Worm (Caenorhabditis elegans) whole organism, L2 larva: ENCODE measurements around the gene ceh-76.

Experiments used
- F13H6.1 ChIP-seq: sonication (generic microtip); optimal IDR thresholded peaks from 2 replicates; lab custom pipeline; 2016; ENCODE audit warnings: missing genetic modification characterization, missing compliant biosample characterization
- R02D3.7 ChIP-seq: fragments of 150-350 bp; optimal IDR thresholded peaks from 2 replicates; lab custom pipeline; 2014; ENCODE audit warnings: missing biosample characterization, missing genetic modification characterization
- Y55F3AM.14 ChIP-seq: fragments of 200-800 bp; sonication (Bioruptor generic); optimal IDR thresholded peaks from 2 replicates; lab custom pipeline; 2018; ENCODE audit warnings: mild to moderate bottlenecking, missing genetic modification characterization, missing compliant biosample characterization
- ZK546.5 ChIP-seq: sonication (generic microtip); optimal IDR thresholded peaks from 2 replicates; lab custom pipeline; 2017; ENCODE audit warnings: missing biosample characterization, missing genetic modification characterization
- ama-1 ChIP-seq: fragments of 150-350 bp; optimal IDR thresholded peaks from 2 replicates; lab custom pipeline; 2018; ENCODE audit warnings: inconsistent platforms
- blmp-1 ChIP-seq: sonication (generic microtip); optimal IDR thresholded peaks from 2 replicates; lab custom pipeline; 2017; ENCODE audit warnings: missing genetic modification characterization, mild to moderate bottlenecking, missing compliant biosample characterization, antibody characterized with exemption, moderate library complexity; ENCODE audit not compliant: insufficient read depth
- ceh-16 ChIP-seq: fragments of 150-350 bp; optimal IDR thresholded peaks from 2 replicates; lab custom pipeline; 2014; ENCODE audit warnings: missing biosample characterization, missing genetic modification characterization
- ceh-82 ChIP-seq: fragments of 150-350 bp; optimal IDR thresholded peaks from 2 replicates; lab custom pipeline; 2014; ENCODE audit warnings: missing biosample characterization, missing genetic modification characterization
- crh-2 ChIP-seq: sonication (generic microtip); optimal IDR thresholded peaks from 2 replicates; lab custom pipeline; 2017; ENCODE audit warnings: missing biosample characterization, missing genetic modification characterization
- dmd-4 ChIP-seq: sonication (generic microtip); optimal IDR thresholded peaks from 2 replicates; lab custom pipeline; 2017; ENCODE audit warnings: missing biosample characterization, missing genetic modification characterization
- egl-27 ChIP-seq: sonication (generic microtip); optimal IDR thresholded peaks from 3 replicates; lab custom pipeline; 2017; ENCODE audit warnings: missing biosample characterization, missing genetic modification reagents, missing genetic modification characterization
- elt-1 ChIP-seq: fragments of 150-350 bp; optimal IDR thresholded peaks from 2 replicates; lab custom pipeline; 2014; ENCODE audit warnings: missing biosample characterization, missing genetic modification characterization
- elt-3 ChIP-seq: sonication (generic microtip); optimal IDR thresholded peaks from 2 replicates; lab custom pipeline; 2017; ENCODE audit warnings: missing biosample characterization, missing genetic modification characterization
- fos-1 ChIP-seq: fragments of 150-350 bp; optimal IDR thresholded peaks from 2 replicates; lab custom pipeline; 2014; ENCODE audit warnings: missing biosample characterization, missing genetic modification characterization
- lin-11 ChIP-seq: fragments of 150-350 bp; sonication (generic microtip); optimal IDR thresholded peaks from 2 replicates; lab custom pipeline; 2014; ENCODE audit warnings: missing biosample characterization, missing genetic modification characterization, inconsistent platforms, mixed read lengths
- lin-13 ChIP-seq: fragments of 150-350 bp; optimal IDR thresholded peaks from 2 replicates; lab custom pipeline; 2014; ENCODE audit warnings: missing biosample characterization, missing genetic modification reagents, missing genetic modification characterization
- lin-39 ChIP-seq: fragments of 150-350 bp; optimal IDR thresholded peaks from 2 replicates; lab custom pipeline; 2014; ENCODE audit warnings: missing biosample characterization, missing genetic modification reagents, missing genetic modification characterization
- lsy-2 ChIP-seq, 2 experiments: fragments of 150-350 bp in 1 of 2; sonication (generic microtip) in 1 of 2; optimal IDR thresholded peaks; 2 replicates each; lab custom pipeline; 2014 to 2017; ENCODE audit warnings: missing biosample characterization in 2 of 2, missing genetic modification characterization in 2 of 2
- mab-5 ChIP-seq: fragments of 150-350 bp; optimal IDR thresholded peaks from 2 replicates; lab custom pipeline; 2014; ENCODE audit warnings: missing biosample characterization, missing genetic modification characterization
- mbf-1 ChIP-seq: sonication (generic microtip); optimal IDR thresholded peaks from 2 replicates; lab custom pipeline; 2017; ENCODE audit warnings: missing biosample characterization, missing genetic modification characterization
- nhr-10 ChIP-seq: sonication (generic microtip); optimal IDR thresholded peaks from 2 replicates; lab custom pipeline; 2017; ENCODE audit warnings: missing biosample characterization, missing genetic modification characterization
- nhr-11 ChIP-seq: fragments of 150-350 bp; optimal IDR thresholded peaks from 2 replicates; lab custom pipeline; 2014; ENCODE audit warnings: missing biosample characterization, missing genetic modification characterization
- nhr-21 ChIP-seq: fragments of 150-350 bp; optimal IDR thresholded peaks from 2 replicates; lab custom pipeline; 2014; ENCODE audit warnings: missing biosample characterization, missing genetic modification characterization
- nhr-237 ChIP-seq: fragments of 150-350 bp; optimal IDR thresholded peaks from 2 replicates; lab custom pipeline; 2014; ENCODE audit warnings: missing biosample characterization, missing genetic modification characterization
- nhr-25 ChIP-seq: fragments of 150-350 bp; sonication (generic microtip); optimal IDR thresholded peaks from 3 replicates; lab custom pipeline; 2014; ENCODE audit warnings: missing biosample characterization, missing genetic modification characterization
- nhr-6 ChIP-seq: fragments of 150-350 bp; optimal IDR thresholded peaks from 2 replicates; lab custom pipeline; 2014; ENCODE audit warnings: missing biosample characterization, missing genetic modification characterization
- nhr-77 ChIP-seq: fragments of 150-350 bp; optimal IDR thresholded peaks from 2 replicates; lab custom pipeline; 2014; ENCODE audit warnings: missing biosample characterization, missing genetic modification characterization
- peb-1 ChIP-seq: fragments of 150-350 bp; optimal IDR thresholded peaks from 2 replicates; lab custom pipeline; 2014; ENCODE audit warnings: missing biosample characterization, missing genetic modification characterization
- sem-4 ChIP-seq: fragments of 150-350 bp; optimal IDR thresholded peaks from 2 replicates; lab custom pipeline; 2014; ENCODE audit warnings: missing biosample characterization, missing genetic modification reagents, missing genetic modification characterization
- sma-3 ChIP-seq: sonication (generic microtip); optimal IDR thresholded peaks from 2 replicates; lab custom pipeline; 2016; ENCODE audit warnings: missing genetic modification reagents, missing genetic modification characterization, missing compliant biosample characterization
- sma-9 ChIP-seq, 2 experiments: fragments of 150-350 bp in 1 of 2; sonication (generic microtip) in 1 of 2; optimal IDR thresholded peaks; 2 replicates each; lab custom pipeline; 2014 to 2016; ENCODE audit warnings: missing genetic modification characterization in 2 of 2, mild to moderate bottlenecking in 1 of 2, missing biosample characterization in 1 of 2, missing compliant biosample characterization in 1 of 2, missing genetic modification reagents in 1 of 2, moderate library complexity in 1 of 2
- snpc-4 ChIP-seq: fragments of 150-350 bp; optimal IDR thresholded peaks from 2 replicates; lab custom pipeline; 2014; ENCODE audit warnings: missing biosample characterization, missing genetic modification characterization
- unc-39 ChIP-seq: fragments of 150-350 bp; optimal IDR thresholded peaks from 2 replicates; lab custom pipeline; 2014; ENCODE audit warnings: missing biosample characterization, missing genetic modification characterization
- unc-55 ChIP-seq: fragments of 150-350 bp; sonication (generic microtip); optimal IDR thresholded peaks from 3 replicates; lab custom pipeline; 2014; ENCODE audit warnings: missing biosample characterization, missing genetic modification reagents, missing genetic modification characterization
- zag-1 ChIP-seq: fragments of 150-350 bp; optimal IDR thresholded peaks from 2 replicates; lab custom pipeline; 2014; ENCODE audit warnings: missing biosample characterization, missing genetic modification characterization
- ztf-4 ChIP-seq: fragments of 150-350 bp; optimal IDR thresholded peaks from 2 replicates; lab custom pipeline; 2014; ENCODE audit warnings: missing biosample characterization, missing genetic modification characterization

The ceh-76 gene

DNA sequence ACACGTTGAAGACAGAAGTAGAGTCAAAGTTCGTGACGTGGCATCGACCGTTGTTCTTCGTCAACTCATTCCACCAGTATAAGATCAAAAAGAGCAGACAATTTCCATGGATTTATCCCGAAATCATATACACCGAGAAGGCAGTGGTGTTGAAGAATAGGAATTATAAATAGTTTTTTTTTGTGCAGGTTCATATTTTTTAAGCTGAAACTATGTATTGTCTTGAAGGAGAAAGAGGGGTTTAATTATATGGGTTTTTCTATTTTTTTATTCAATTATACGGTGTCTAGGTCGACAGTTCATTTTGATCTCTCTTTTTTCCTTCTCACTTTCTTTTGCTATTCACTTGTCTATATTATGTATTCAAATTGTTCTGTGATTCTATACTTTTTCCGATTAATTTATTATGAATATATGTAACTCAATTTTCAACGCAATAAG, 44.6 kb upstream of the ceh-76 start:
- TF ChIP-seq nhr-11 (tag; lab: Kevin White, UChicago) (peak; percentile 71), nhr-25 (tag; lab: Kevin White, UChicago) (peak; percentile 65), mbf-1 (tag; lab: Kevin White, UChicago) (no peak), nhr-77 (tag; lab: Kevin White, UChicago) (peak; percentile 38), crh-2 (no peak), ama-1 (lab: Kevin White, UChicago) (no peak), Y55F3AM.14 (GFP tag; lab: Kevin White, UChicago) (no peak), sma-3 (GFP tag; lab: Kevin White, UChicago) (peak; percentile 90), lsy-2 (tag; optimal IDR thresholded peaks at IDR 0.05; lab: Kevin White, UChicago) (peak in 1 of 2 experiments; percentile 45), nhr-237 (tag; lab: Kevin White, UChicago) (no peak), snpc-4 (tag; lab: Kevin White, UChicago) (no peak), sma-9 (GFP tag; optimal IDR thresholded peaks at IDR 0.05; lab: Kevin White, UChicago) (no peak), sma-9 (tag; optimal IDR thresholded peaks at IDR 0.05; lab: Kevin White, UChicago) (no peak), R02D3.7 (tag; lab: Kevin White, UChicago) (no peak), egl-27 (tag; lab: Kevin White, UChicago) (no peak), blmp-1 (tag; lab: Kevin White, UChicago) (peak; percentile 34), ceh-16 (tag; lab: Kevin White, UChicago) (peak; percentile 50), lin-13 (GFP tag; lab: Kevin White, UChicago) (peak; percentile 70), nhr-10 (tag; lab: Kevin White, UChicago) (peak; percentile 54), elt-1 (no peak), nhr-6 (tag; lab: Kevin White, UChicago) (peak; percentile 21), ceh-82 (tag; lab: Kevin White, UChicago) (no peak), elt-3 (tag; lab: Kevin White, UChicago) (no peak), F13H6.1 (tag; lab: Kevin White, UChicago) (no peak), ztf-4 (tag; lab: Kevin White, UChicago) (peak; percentile 73), peb-1 (tag; lab: Kevin White, UChicago) (no peak), nhr-21 (tag; lab: Kevin White, UChicago) (peak; percentile 93), sem-4 (tag; lab: Kevin White, UChicago) (peak; percentile 80)

DNA sequence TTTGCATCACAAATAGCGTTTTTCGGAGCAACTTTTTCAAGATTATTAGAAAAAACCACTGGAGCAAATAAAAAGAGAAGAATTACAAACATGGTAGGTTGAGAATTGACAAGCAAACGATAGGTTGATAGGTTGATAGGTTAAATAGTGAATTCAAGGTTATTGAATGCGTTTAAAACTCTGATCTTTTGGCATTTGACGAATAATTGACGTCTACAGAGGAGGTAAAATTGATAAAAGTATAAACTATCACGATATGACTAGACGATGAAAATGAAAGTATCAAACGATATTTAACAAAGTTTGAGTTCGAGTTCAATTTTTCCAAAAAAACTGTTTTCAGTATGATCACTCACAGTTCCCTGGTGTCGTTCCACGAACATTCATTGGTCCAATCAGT, 41.5 kb upstream of the ceh-76 start, which contains the start of gene ZC513.14:
Gene ZC513.14, minus strand, starts transcription at position 101 of the 400 bp plus-strand sequence.
- TF ChIP-seq egl-27 (tag; lab: Kevin White, UChicago) (no peak), crh-2 (no peak), Y55F3AM.14 (GFP tag; lab: Kevin White, UChicago) (no peak), sem-4 (tag; lab: Kevin White, UChicago) (no peak), lin-11 (tag; lab: Kevin White, UChicago) (no peak), nhr-237 (tag; lab: Kevin White, UChicago) (no peak), ztf-4 (tag; lab: Kevin White, UChicago) (no peak), elt-1 (no peak), elt-3 (tag; lab: Kevin White, UChicago) (no peak), snpc-4 (tag; lab: Kevin White, UChicago) (no peak), R02D3.7 (tag; lab: Kevin White, UChicago) (no peak)

DNA sequence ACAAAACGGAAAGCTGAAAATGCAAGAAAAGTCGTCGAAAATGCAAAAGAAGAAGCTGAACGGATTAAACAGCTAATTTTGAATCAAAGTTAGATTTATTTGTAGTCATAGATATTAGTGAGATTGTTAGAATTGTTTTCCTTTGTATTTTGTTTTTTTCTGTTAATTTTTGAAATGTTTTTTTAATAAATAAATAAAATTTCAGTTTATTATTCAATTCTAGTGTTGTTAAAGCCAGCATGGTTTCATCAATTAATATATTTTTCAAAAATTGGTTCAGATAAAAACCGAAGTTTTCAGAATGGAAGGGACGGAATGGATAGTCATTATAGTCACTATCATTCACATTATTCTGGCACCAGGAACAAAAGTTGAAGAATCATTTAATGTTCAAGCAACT, 40.3 kb upstream of the ceh-76 start, which contains the start of gene algn-12:
Gene algn-12, plus strand, starts transcription at position 301 of the 400 bp plus-strand sequence.
- no peak for TF ChIP-seq mab-5 (tag; lab: Kevin White, UChicago)
- no peak for TF ChIP-seq nhr-21 (tag; lab: Kevin White, UChicago)
- TF ChIP-seq unc-55 (GFP tag; lab: Kevin White, UChicago) = no peak
- no peak for TF ChIP-seq unc-39 (tag; lab: Kevin White, UChicago)
- TF ChIP-seq peb-1 (tag; lab: Kevin White, UChicago) = no peak
- TF ChIP-seq ZK546.5 (tag; lab: Kevin White, UChicago) = no peak
- no peak for TF ChIP-seq lin-39
- no peak for TF ChIP-seq ceh-16 (tag; lab: Kevin White, UChicago)
- TF ChIP-seq dmd-4 (tag; lab: Kevin White, UChicago) = no peak
- TF ChIP-seq fos-1 (tag; lab: Kevin White, UChicago) = no peak
- TF ChIP-seq nhr-11 (tag; lab: Kevin White, UChicago) = no peak
- no peak for TF ChIP-seq zag-1 (tag; lab: Kevin White, UChicago)
